Worm (Caenorhabditis elegans) whole organism, L4/young adult: ENCODE results near the gene srlf-37.

Experiments used
- W03F9.2 ChIP-seq: fragments of 150-350 bp; optimal IDR thresholded peaks from 2 replicates; lab custom pipeline; 2014; ENCODE audit warnings: missing biosample characterization, missing genetic modification characterization
- him-1 ChIP-seq: sonication (generic microtip); optimal IDR thresholded peaks from 2 replicates; lab custom pipeline; 2016; ENCODE audit warnings: missing genotype, missing genetic modification reagents, missing genetic modification characterization, missing compliant biosample characterization

DNA sequence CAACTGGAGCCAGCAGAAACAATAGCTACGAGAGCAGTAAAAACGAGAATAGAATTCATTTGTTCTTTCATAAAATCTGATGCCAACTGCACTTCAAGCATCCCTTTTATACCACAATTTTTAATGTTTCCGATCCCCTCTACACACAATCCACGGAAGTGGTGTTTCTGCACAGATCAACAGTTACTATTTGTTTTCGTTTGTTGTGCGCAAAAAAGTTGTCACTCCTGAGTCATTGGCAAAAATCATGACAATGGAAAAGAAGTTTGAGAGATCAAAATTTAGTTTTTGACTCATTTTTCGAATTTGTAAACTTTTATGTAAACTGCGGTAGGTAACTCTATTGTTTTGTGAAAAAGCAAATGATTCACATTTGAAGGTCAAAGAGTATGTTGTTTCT is at the start of gene srlf-37:
- TF ChIP-seq him-1 (tag; lab: Kevin White, UChicago): no peak
- no peak for TF ChIP-seq W03F9.2 (tag; lab: Kevin White, UChicago)
